Fruit fly (Drosophila melanogaster): ENCODE results near the gene Muc91C.

- TF ChIP-seq EcR (GFP tag; optimal IDR thresholded peaks at IDR 0.05) (no peak), Dll (optimal IDR thresholded peaks at IDR 0.05) (no peak), psq (optimal IDR thresholded peaks at IDR 0.05) (no peak)
These were observed 21.3 kb downstream of the Muc91C start, which contains the start of gene CG31230 for dm6 chr3R:18671112-18671729.

All from whole organism.